Fruit fly (Drosophila melanogaster): ENCODE measurements around the gene wkd.

Gene wkd

dm6 chr3R:11581340-11582252 lies at the start of gene wkd:
TSS of gene wkd (plus strand) at chr3R:11581576.
- no peak for TF ChIP-seq CG15269 (tag; optimal IDR thresholded peaks at IDR 0.05)
- no peak for TF ChIP-seq Taf1 (GFP tag; IDR thresholded peaks at IDR 0.05)
- TF ChIP-seq gfzf (GFP tag; optimal IDR thresholded peaks at IDR 0.05), result peak; percentile 25
- no peak for TF ChIP-seq H2.0 (GFP tag; IDR thresholded peaks at IDR 0.05)
- TF ChIP-seq Aef1 (GFP tag; IDR thresholded peaks at IDR 0.05), result peak; percentile 67; the same call in 2 of the 3 replicates
- no peak for TF ChIP-seq CG8478 (optimal IDR thresholded peaks at IDR 0.05)
- TF ChIP-seq bab2 (GFP tag; optimal IDR thresholded peaks at IDR 0.05), result no peak
- TF ChIP-seq CG2889 (GFP tag; IDR thresholded peaks at IDR 0.05), result no peak
- no peak for TF ChIP-seq jigr1 (GFP tag; IDR thresholded peaks at IDR 0.05)
- TF ChIP-seq CG13775 (GFP tag; optimal IDR thresholded peaks at IDR 0.05), result no peak
- TF ChIP-seq twi (tag; optimal IDR thresholded peaks at IDR 0.05), result no peak
- peak; percentile 52 for TF ChIP-seq CHES-1-like (GFP tag; optimal IDR thresholded peaks at IDR 0.05)
- no peak for TF ChIP-seq gcm2 (GFP tag; optimal IDR thresholded peaks at IDR 0.05)
- no peak for TF ChIP-seq CG10267 (tag; optimal IDR thresholded peaks at IDR 0.05)
- no peak for TF ChIP-seq gem (tag; optimal IDR thresholded peaks at IDR 0.05)
- peak in 1 of 3 experiments; percentile 6 for TF ChIP-seq Stat92E (GFP tag; optimal IDR thresholded peaks at IDR 0.05)
- TF ChIP-seq CG4854 (GFP tag; optimal IDR thresholded peaks at IDR 0.05), result no peak
- TF ChIP-seq Sox102F (GFP tag; optimal IDR thresholded peaks at IDR 0.05), result no peak
- TF ChIP-seq sug (tag; optimal IDR thresholded peaks at IDR 0.05), result peak; percentile 55
- TF ChIP-seq CG9215 (GFP tag; IDR thresholded peaks at IDR 0.05), result no peak
- TF ChIP-seq CG17359 (tag; optimal IDR thresholded peaks at IDR 0.05), result no peak
- no peak for TF ChIP-seq Drgx (GFP tag; IDR thresholded peaks at IDR 0.05)
- no peak for TF ChIP-seq BtbVII (GFP tag; optimal IDR thresholded peaks at IDR 0.05)
- peak; percentile 53 for TF ChIP-seq CTCF (GFP tag; optimal IDR thresholded peaks at IDR 0.05)
- TF ChIP-seq pfk (GFP tag; optimal IDR thresholded peaks at IDR 0.05), result peak; percentile 96
- TF ChIP-seq CG3847 (GFP tag; IDR thresholded peaks at IDR 0.05), result peak; percentile 73
- peak; percentile 91 for TF ChIP-seq BEAF-32 (GFP tag; optimal IDR thresholded peaks at IDR 0.05)
- TF ChIP-seq eve (GFP tag; optimal IDR thresholded peaks at IDR 0.05), result no peak
- TF ChIP-seq Hmx (GFP tag; optimal IDR thresholded peaks at IDR 0.05), result no peak
- TF ChIP-seq Adf1 (GFP tag; IDR thresholded peaks at IDR 0.05), result peak; percentile 49; the same call in 1 of the 2 replicates
- no peak for TF ChIP-seq Chrac-16 (GFP tag; optimal IDR thresholded peaks at IDR 0.05)
- TF ChIP-seq CG6791 (GFP tag; IDR thresholded peaks at IDR 0.05; ENCODE audit: partially characterized antibody), result peak; percentile 95
- no peak for TF ChIP-seq CG8281 (tag; optimal IDR thresholded peaks at IDR 0.05)
- TF ChIP-seq CG11247 (GFP tag; IDR thresholded peaks at IDR 0.05), result no peak
- no peak for TF ChIP-seq CG12236 (GFP tag; optimal IDR thresholded peaks at IDR 0.05)
- no peak for TF ChIP-seq CG9727 (GFP tag; optimal IDR thresholded peaks at IDR 0.05)
- no peak for TF ChIP-seq Xrp1 (GFP tag; IDR thresholded peaks at IDR 0.05)
- no peak for TF ChIP-seq Fer3 (tag; optimal IDR thresholded peaks at IDR 0.05)
- TF ChIP-seq HHEX (GFP tag; optimal IDR thresholded peaks at IDR 0.05), result no peak
- no peak for TF ChIP-seq CG17385 (GFP tag; optimal IDR thresholded peaks at IDR 0.05)
- TF ChIP-seq CG12391 (tag; optimal IDR thresholded peaks at IDR 0.05), result no peak
- TF ChIP-seq chinmo (GFP tag; IDR thresholded peaks at IDR 0.05; ENCODE audit: partially characterized antibody), result peak; percentile 83; the same call in 3 of the 4 replicates
- no peak for TF ChIP-seq fru (optimal IDR thresholded peaks at IDR 0.05)
- peak; percentile 78 for TF ChIP-seq HLH4C (GFP tag; IDR thresholded peaks at IDR 0.05; ENCODE audit: partially characterized antibody)
- no peak for TF ChIP-seq CG6683 (GFP tag; optimal IDR thresholded peaks at IDR 0.05)
- peak; percentile 5 for TF ChIP-seq CG9797 (GFP tag; optimal IDR thresholded peaks at IDR 0.05)
- TF ChIP-seq run (tag; optimal IDR thresholded peaks at IDR 0.05), result no peak
- no peak for TF ChIP-seq Elba2 (GFP tag; optimal IDR thresholded peaks at IDR 0.05)
- TF ChIP-seq CG34376 (GFP tag; optimal IDR thresholded peaks at IDR 0.05), result peak; percentile 60
- no peak for TF ChIP-seq kah (GFP tag; optimal IDR thresholded peaks at IDR 0.05)

Data from whole organism, embryonic.